Fruit fly (Drosophila melanogaster) whole organism, larva: ENCODE data around the gene CG43220.
A peak's percentile ranks its signal among the peaks of the same experiment; 100 is the strongest.

Experiments
- noc ChIP-seq: fragments of 200-800 bp; sonication (Bioruptor generic); optimal IDR thresholded peaks from 3 replicates; lab custom pipeline; 2019; ENCODE audit warnings: missing biosample characterization, mild to moderate bottlenecking, missing genetic modification characterization, moderate library complexity

The CG43220 gene

dm6 chr2L:17472582-17473524 lies 13.5 kb upstream of the CG43220 start, which contains the start of gene BicD:
Gene BicD, minus strand, starts transcription at chr2L:17473215.
- no peak for TF ChIP-seq noc (tag; lab: Kevin White, UChicago)

dm6 chr2L:17477710-17478109 lies 8.7 kb upstream of the CG43220 start, which contains the start of gene cass:
Gene cass, minus strand, starts transcription at chr2L:17477888.
- TF ChIP-seq noc (tag; lab: Kevin White, UChicago), result no peak

dm6 chr2L:17480943-17481580 lies 5.3 kb upstream of the CG43220 start, which contains the start of the genes fws and Lamtor3:
Gene fws, minus strand, starts transcription at chr2L:17481029.
Gene Lamtor3, plus strand, starts transcription at chr2L:17481231.
- TF ChIP-seq noc (tag; lab: Kevin White, UChicago), result peak; percentile 96

- TF ChIP-seq noc (tag; lab: Kevin White, UChicago), result peak; percentile 90
These were observed 2.2 kb upstream of the CG43220 start, which contains the start of the genes GCS2beta and CG5131 for dm6 chr2L:17484174-17484573. Gene GCS2beta, minus strand, starts transcription at chr2L:17484307. Gene CG5131, plus strand, starts transcription at chr2L:17484501.

- no peak for TF ChIP-seq noc (tag; lab: Kevin White, UChicago)
These were observed 907 bp upstream of the CG43220 start, which contains the start of the genes CG43221 and CG43645 for dm6 chr2L:17485457-17485856. Gene CG43221, plus strand, starts transcription at chr2L:17485757. Gene CG43645, plus strand, starts transcription at chr2L:17485757.

dm6 chr2L:17492680-17493079 lies 6.3 kb downstream of the CG43220 start:
- TF ChIP-seq noc (tag; lab: Kevin White, UChicago), result no peak

dm6 chr2L:17495759-17496158 lies 9.4 kb downstream of the CG43220 start:
- no peak for TF ChIP-seq noc (tag; lab: Kevin White, UChicago)

- no peak for TF ChIP-seq noc (tag; lab: Kevin White, UChicago)
These were observed 10.7 kb downstream of the CG43220 start, which contains the start of gene qua for dm6 chr2L:17497108-17497507. Gene qua, minus strand, starts transcription at chr2L:17497208.

- TF ChIP-seq noc (tag; lab: Kevin White, UChicago), result no peak
These were observed 12.4 kb downstream of the CG43220 start, which contains the start of gene CG15142 for dm6 chr2L:17498721-17499120. Gene CG15142, minus strand, starts transcription at chr2L:17498821.

dm6 chr2L:17500946-17501451 lies 14.6 kb downstream of the CG43220 start, which contains the start of the genes mEFTs and Dhc36C:
Gene mEFTs, minus strand, starts transcription at chr2L:17501106.
Gene Dhc36C, plus strand, starts transcription at chr2L:17501401.
- TF ChIP-seq noc (tag; lab: Kevin White, UChicago), result no peak

dm6 chr2L:17514090-17514715 lies 27.8 kb downstream of the CG43220 start:
- TF ChIP-seq noc (tag; lab: Kevin White, UChicago), result peak; percentile 32

dm6 chr2L:17524449-17524848 lies 38.1 kb downstream of the CG43220 start, which contains the start of gene CG15143:
Gene CG15143, minus strand, starts transcription at chr2L:17524549.
- TF ChIP-seq noc (tag; lab: Kevin White, UChicago), result no peak

- TF ChIP-seq noc (tag; lab: Kevin White, UChicago), result no peak
These were observed 42.7 kb downstream of the CG43220 start, which contains the start of gene CG15144 for dm6 chr2L:17529022-17529421. Gene CG15144, minus strand, starts transcription at chr2L:17529122.

- TF ChIP-seq noc (tag; lab: Kevin White, UChicago), result no peak
These were observed 45.8 kb downstream of the CG43220 start, which contains the start of gene CG15145 for dm6 chr2L:17532134-17532533. Gene CG15145, minus strand, starts transcription at chr2L:17532234.

- no peak for TF ChIP-seq noc (tag; lab: Kevin White, UChicago)
These were observed 47.4 kb downstream of the CG43220 start for dm6 chr2L:17533794-17534193.
